Worm (Caenorhabditis elegans) whole organism, L4 larva: ENCODE measurements around the gene ugt-15.
A peak's percentile ranks its signal among the peaks of the same experiment; 100 is the strongest.

Experiments used
- F26F4.8 ChIP-seq: fragments of 200-800 bp; sonication (Bioruptor generic); conservative IDR thresholded peaks from 2 replicates; pipeline ENCODE4 v1.3.6; 2022; ENCODE audit warnings: missing genetic modification characterization, missing compliant biosample characterization
- F37D6.2 ChIP-seq: sonication (generic microtip); optimal IDR thresholded peaks from 2 replicates; lab custom pipeline; 2016; ENCODE audit warnings: mild to moderate bottlenecking, missing genetic modification characterization, missing compliant biosample characterization
- T26A8.4 ChIP-seq: fragments of 200-800 bp; sonication (Bioruptor generic); IDR thresholded peaks from 2 replicates; pipeline ENCODE4 v1.3.6; 2022; ENCODE audit warnings: missing genetic modification characterization, missing compliant biosample characterization
- Y48G9A.11 ChIP-seq: fragments of 200-800 bp; sonication (Bioruptor generic); IDR thresholded peaks from 2 replicates; pipeline ENCODE4 v1.3.6; 2022; ENCODE audit warnings: missing genetic modification reagents, missing genetic modification characterization, missing compliant biosample characterization
- Y5F2A.4 ChIP-seq: fragments of 200-800 bp; sonication (Bioruptor generic); optimal IDR thresholded peaks from 2 replicates; lab custom pipeline; 2018; ENCODE audit warnings: mild to moderate bottlenecking, missing genetic modification characterization, missing compliant biosample characterization
- Y75B8A.6 ChIP-seq: fragments of 200-800 bp; sonication (Bioruptor generic); IDR thresholded peaks from 2 replicates; pipeline ENCODE4 v1.3.6; 2022; ENCODE audit warnings: missing genetic modification reagents, missing genetic modification characterization, missing compliant biosample characterization
- ZK337.2 ChIP-seq: fragments of 200-800 bp; sonication (Bioruptor generic); IDR thresholded peaks from 2 replicates; pipeline ENCODE4 v1.3.6; 2022; ENCODE audit warnings: missing genetic modification reagents, missing genetic modification characterization, missing compliant biosample characterization
- ZK546.5 ChIP-seq, 2 experiments: sonication (generic microtip); optimal IDR thresholded peaks; 2 replicates each; lab custom pipeline; 2017; ENCODE audit warnings: missing biosample characterization in 2 of 2, missing genetic modification characterization in 2 of 2
- aha-1 ChIP-seq: fragments of 150-350 bp; peaks from one replicate; lab custom pipeline; 2014; ENCODE audit warnings: missing biosample characterization, missing genetic modification characterization
- aly-2 ChIP-seq: sonication (generic microtip); optimal IDR thresholded peaks from 2 replicates; lab custom pipeline; 2018; ENCODE audit warnings: missing biosample characterization, missing genetic modification characterization
- arid-1 ChIP-seq: fragments of 200-800 bp; sonication (Bioruptor generic); conservative IDR thresholded peaks from 2 replicates; pipeline ENCODE4 v1.3.6; 2022; ENCODE audit warnings: missing genetic modification reagents, missing genetic modification characterization, missing compliant biosample characterization
- ceh-28 ChIP-seq: fragments of 150-350 bp; optimal IDR thresholded peaks from 2 replicates; lab custom pipeline; 2014; ENCODE audit warnings: missing biosample characterization, missing genetic modification reagents, missing genetic modification characterization
- ceh-32 ChIP-seq: sonication (generic microtip); optimal IDR thresholded peaks from 2 replicates; lab custom pipeline; 2016; ENCODE audit warnings: mild to moderate bottlenecking, missing genetic modification characterization, missing compliant biosample characterization; ENCODE audit not compliant: poor library complexity
- ceh-82 ChIP-seq: sonication (generic microtip); optimal IDR thresholded peaks from 2 replicates; lab custom pipeline; 2017; ENCODE audit warnings: missing biosample characterization, missing genetic modification characterization
- ctbp-1 ChIP-seq: fragments of 200-800 bp; sonication (Bioruptor generic); IDR thresholded peaks from 2 replicates; pipeline ENCODE4 v1.3.6; 2022; ENCODE audit warnings: missing genetic modification reagents, missing genetic modification characterization, missing compliant biosample characterization
- daf-12 ChIP-seq: fragments of 150-350 bp; optimal IDR thresholded peaks from 2 replicates; lab custom pipeline; 2014; ENCODE audit warnings: missing biosample characterization, missing genetic modification reagents, missing genetic modification characterization
- daf-19 ChIP-seq: fragments of 200-800 bp; sonication (Bioruptor generic); conservative IDR thresholded peaks from 2 replicates; pipeline ENCODE4 v1.3.6; 2022; ENCODE audit warnings: missing genetic modification characterization, missing compliant biosample characterization
- daf-8 ChIP-seq: fragments of 200-800 bp; sonication (Bioruptor generic); IDR thresholded peaks from 2 replicates; pipeline ENCODE4 v1.3.6; 2022; ENCODE audit warnings: missing genetic modification characterization, missing compliant biosample characterization
- dmd-8 ChIP-seq: fragments of 200-800 bp; sonication (Bioruptor generic); IDR thresholded peaks from 2 replicates; pipeline ENCODE4 v1.3.6; 2022; ENCODE audit warnings: missing genetic modification characterization, missing compliant biosample characterization
- dmd-9 ChIP-seq: fragments of 200-800 bp; sonication (Bioruptor generic); IDR thresholded peaks from 2 replicates; pipeline ENCODE4 v1.3.6; 2022; ENCODE audit warnings: missing genetic modification reagents, missing genetic modification characterization, missing compliant biosample characterization
- duxl-1 ChIP-seq: sonication (generic microtip); optimal IDR thresholded peaks from 2 replicates; lab custom pipeline; 2016; ENCODE audit warnings: mild to moderate bottlenecking, missing genetic modification characterization, moderate library complexity, missing compliant biosample characterization; ENCODE audit not compliant: poor library complexity
- fkh-10 ChIP-seq: fragments of 150-350 bp; optimal IDR thresholded peaks from 2 replicates; lab custom pipeline; 2014; ENCODE audit warnings: missing biosample characterization, missing genetic modification reagents, missing genetic modification characterization
- fos-1 ChIP-seq: fragments of 150-350 bp; optimal IDR thresholded peaks from 2 replicates; lab custom pipeline; 2014; ENCODE audit warnings: missing biosample characterization, missing genetic modification characterization
- hlh-11 ChIP-seq: fragments of 200-800 bp; sonication (Bioruptor generic); optimal IDR thresholded peaks from 2 replicates; lab custom pipeline; 2018; ENCODE audit warnings: mild to moderate bottlenecking, missing genetic modification characterization, missing compliant biosample characterization
- hlh-30 ChIP-seq: sonication (generic microtip); optimal IDR thresholded peaks from 2 replicates; lab custom pipeline; 2017; ENCODE audit warnings: antibody characterized with exemption, mild to moderate bottlenecking, missing genetic modification characterization, missing compliant biosample characterization; ENCODE audit not compliant: insufficient read depth
- jun-1 ChIP-seq: fragments of 150-350 bp; optimal IDR thresholded peaks from 2 replicates; lab custom pipeline; 2014; ENCODE audit warnings: missing biosample characterization, missing genetic modification reagents, missing genetic modification characterization
- lin-1 ChIP-seq: fragments of 200-800 bp; sonication (Bioruptor generic); IDR thresholded peaks from 2 replicates; pipeline ENCODE4 v1.3.6; 2022; ENCODE audit warnings: missing genetic modification reagents, missing genetic modification characterization, missing compliant biosample characterization
- lin-13 ChIP-seq: fragments of 150-350 bp; optimal IDR thresholded peaks from 2 replicates; lab custom pipeline; 2014; ENCODE audit warnings: missing biosample characterization, missing genetic modification reagents, missing genetic modification characterization
- lin-29 ChIP-seq: fragments of 200-800 bp; sonication (Bioruptor generic); IDR thresholded peaks from 2 replicates; pipeline ENCODE4 v1.3.6; 2022; ENCODE audit warnings: missing genetic modification reagents, missing genetic modification characterization, missing compliant biosample characterization
- lin-38 ChIP-seq: fragments of 200-800 bp; sonication (Bioruptor generic); IDR thresholded peaks from 2 replicates; pipeline ENCODE4 v1.3.6; 2022; ENCODE audit warnings: missing genetic modification reagents, missing genetic modification characterization, missing compliant biosample characterization
- lin-39 ChIP-seq: fragments of 150-350 bp; optimal IDR thresholded peaks from 2 replicates; lab custom pipeline; 2014; ENCODE audit warnings: missing biosample characterization, missing genetic modification reagents, missing genetic modification characterization
- mdt-29 ChIP-seq: fragments of 200-800 bp; sonication (Bioruptor generic); IDR thresholded peaks from 2 replicates; pipeline ENCODE4 v1.3.6; 2022; ENCODE audit warnings: missing genetic modification reagents, missing genetic modification characterization, missing compliant biosample characterization
- mep-1 ChIP-seq: fragments of 150-350 bp; sonication (generic microtip); optimal IDR thresholded peaks from 3 replicates; lab custom pipeline; 2014; ENCODE audit warnings: missing biosample characterization, missing genetic modification characterization
- nhr-102 ChIP-seq: sonication (generic microtip); optimal IDR thresholded peaks from 2 replicates; lab custom pipeline; 2016; ENCODE audit warnings: mild to moderate bottlenecking, missing genetic modification characterization, moderate library complexity, missing compliant biosample characterization
- nhr-11 ChIP-seq: fragments of 150-350 bp; optimal IDR thresholded peaks from 2 replicates; lab custom pipeline; 2014; ENCODE audit warnings: missing biosample characterization, missing genetic modification characterization
- nhr-111 ChIP-seq: fragments of 200-800 bp; sonication (Bioruptor generic); optimal IDR thresholded peaks from 2 replicates; lab custom pipeline; 2018; ENCODE audit warnings: mild to moderate bottlenecking, missing genetic modification characterization, missing compliant biosample characterization
- nhr-237 ChIP-seq: sonication (generic microtip); optimal IDR thresholded peaks from 2 replicates; lab custom pipeline; 2017; ENCODE audit warnings: missing biosample characterization, missing genetic modification characterization
- nhr-25 ChIP-seq: sonication (generic microtip); optimal IDR thresholded peaks from 2 replicates; lab custom pipeline; 2017; ENCODE audit warnings: missing genetic modification characterization, mild to moderate bottlenecking, missing compliant biosample characterization, antibody characterized with exemption, moderate library complexity, borderline replicate concordance; ENCODE audit not compliant: insufficient read depth
- nhr-48 ChIP-seq: sonication (generic microtip); optimal IDR thresholded peaks from 2 replicates; lab custom pipeline; 2016; ENCODE audit warnings: mild to moderate bottlenecking, missing genetic modification characterization, missing compliant biosample characterization
- nhr-6 ChIP-seq: fragments of 150-350 bp; optimal IDR thresholded peaks from 2 replicates; lab custom pipeline; 2014; ENCODE audit warnings: missing biosample characterization, missing genetic modification characterization
- pqm-1 ChIP-seq: sonication (generic microtip); optimal IDR thresholded peaks from 2 replicates; lab custom pipeline; 2017; ENCODE audit warnings: missing biosample characterization, missing genetic modification characterization
- rbr-2 ChIP-seq: sonication (generic microtip); optimal IDR thresholded peaks from 2 replicates; lab custom pipeline; 2016; ENCODE audit warnings: missing genotype, missing genetic modification characterization, missing compliant biosample characterization
- sdz-12 ChIP-seq: fragments of 200-800 bp; sonication (Bioruptor generic); optimal IDR thresholded peaks from 2 replicates; lab custom pipeline; 2018; ENCODE audit warnings: mild to moderate bottlenecking, missing genetic modification characterization, missing compliant biosample characterization
- set-16 ChIP-seq: fragments of 200-800 bp; sonication (Bioruptor generic); IDR thresholded peaks from 2 replicates; pipeline ENCODE4 v1.3.6; 2022; ENCODE audit warnings: missing genetic modification reagents, missing genetic modification characterization, missing compliant biosample characterization
- snpc-4 ChIP-seq: fragments of 150-350 bp; optimal IDR thresholded peaks from 2 replicates; lab custom pipeline; 2014; ENCODE audit warnings: missing biosample characterization, missing genetic modification characterization
- spr-1 ChIP-seq: sonication (generic microtip); optimal IDR thresholded peaks from 2 replicates; lab custom pipeline; 2016; ENCODE audit warnings: mild to moderate bottlenecking, missing genetic modification characterization, missing compliant biosample characterization
- tra-1 ChIP-seq: fragments of 200-800 bp; sonication (Bioruptor generic); IDR thresholded peaks from 2 replicates; pipeline ENCODE4 v1.3.6; 2022; ENCODE audit warnings: missing genetic modification reagents, missing genetic modification characterization, missing compliant biosample characterization
- unc-130 ChIP-seq: sonication (generic microtip); optimal IDR thresholded peaks from 2 replicates; lab custom pipeline; 2016; ENCODE audit warnings: missing genetic modification reagents, missing genetic modification characterization, missing compliant biosample characterization
- unc-39 ChIP-seq: sonication (generic microtip); optimal IDR thresholded peaks from 2 replicates; lab custom pipeline; 2017; ENCODE audit warnings: missing biosample characterization, missing genetic modification characterization
- zag-1 ChIP-seq: fragments of 150-350 bp; optimal IDR thresholded peaks from 2 replicates; lab custom pipeline; 2014; ENCODE audit warnings: missing biosample characterization, missing genetic modification characterization
- zfp-3 ChIP-seq: fragments of 200-800 bp; sonication (Bioruptor generic); conservative IDR thresholded peaks from 2 replicates; pipeline ENCODE4 v1.3.6; 2022; ENCODE audit warnings: missing genetic modification reagents, missing genetic modification characterization, missing compliant biosample characterization
- zip-11 ChIP-seq: fragments of 200-800 bp; sonication (Bioruptor generic); IDR thresholded peaks from 2 replicates; pipeline ENCODE4 v1.3.6; 2022; ENCODE audit warnings: missing genetic modification characterization, missing compliant biosample characterization
- ztf-11 ChIP-seq: fragments of 150-350 bp; optimal IDR thresholded peaks from 2 replicates; lab custom pipeline; 2014; ENCODE audit warnings: missing biosample characterization, missing genetic modification characterization

Gene ugt-15

DNA sequence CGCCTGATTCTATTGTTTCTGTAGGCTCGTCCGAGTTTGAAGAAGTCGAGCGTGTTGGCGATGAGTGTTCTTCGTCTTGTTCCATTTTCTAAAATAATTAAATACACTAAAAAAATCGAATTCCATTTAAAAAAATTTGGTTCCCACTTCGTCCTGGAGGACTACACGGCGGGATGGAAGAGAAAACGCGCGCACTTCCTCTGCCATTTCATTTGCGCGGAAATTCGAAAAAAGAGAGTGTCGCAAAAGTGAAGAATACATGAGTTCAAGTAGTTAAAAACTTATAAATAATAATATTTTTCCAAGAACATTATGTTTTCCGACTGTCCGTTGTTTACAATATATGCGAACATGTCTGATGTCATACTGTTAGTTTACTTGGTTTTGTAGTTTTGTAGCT is 42.6 kb downstream of the ugt-15 start, which contains the start of gene T07F10.3 (continued):
- TF ChIP-seq zip-11 (GFP tag; lab: Robert Waterston, UW) (no peak), daf-12 (tag; lab: Kevin White, UChicago) (no peak), nhr-6 (tag; lab: Kevin White, UChicago) (peak; percentile 97), mdt-29 (peak; percentile 71), nhr-237 (tag; lab: Kevin White, UChicago) (no peak), dmd-8 (GFP tag; lab: Robert Waterston, UW) (no peak), nhr-48 (peak; percentile 51), ztf-11 (tag; lab: Kevin White, UChicago) (no peak), spr-1 (tag; lab: Kevin White, UChicago) (peak; percentile 69), pqm-1 (no peak), set-16 (GFP tag; lab: Robert Waterston, UW) (no peak), aha-1 (tag; lab: Kevin White, UChicago) (no peak), Y48G9A.11 (GFP tag; lab: Robert Waterston, UW) (peak; percentile 88), duxl-1 (tag; lab: Kevin White, UChicago) (peak; percentile 87), lin-38 (peak; percentile 81), F26F4.8 (GFP tag; lab: Robert Waterston, UW) (no peak), daf-8 (no peak), fkh-10 (GFP tag; lab: Kevin White, UChicago) (no peak), zag-1 (tag; lab: Kevin White, UChicago) (no peak), zfp-3 (GFP tag; lab: Robert Waterston, UW) (peak; percentile 81; the same call in 1 of the 2 replicates), snpc-4 (tag; lab: Kevin White, UChicago) (no peak), lin-1 (GFP tag; lab: Robert Waterston, UW) (0 out of 2 replicates have a peak, but pooled peaks have one; percentile 56), mep-1 (no peak), Y75B8A.6 (no peak), ZK546.5 (tag; optimal IDR thresholded peaks at IDR 0.05; lab: Kevin White, UChicago) (no peak), nhr-11 (tag; lab: Kevin White, UChicago) (peak; percentile 47), unc-39 (tag; lab: Kevin White, UChicago) (no peak), nhr-25 (tag; lab: Kevin White, UChicago) (no peak), hlh-11 (tag; lab: Kevin White, UChicago) (peak; percentile 64), aly-2 (tag; lab: Kevin White, UChicago) (no peak), dmd-9 (GFP tag; lab: Robert Waterston, UW) (peak; percentile 93), sdz-12 (GFP tag; lab: Kevin White, UChicago) (peak; percentile 77), lin-13 (GFP tag; lab: Kevin White, UChicago) (no peak), daf-19 (GFP tag; lab: Robert Waterston, UW) (no peak), hlh-30 (tag; lab: Kevin White, UChicago) (no peak), ctbp-1 (GFP tag; lab: Robert Waterston, UW) (no peak; the same call in 1 of the 2 replicates), fos-1 (tag; lab: Kevin White, UChicago) (no peak), tra-1 (GFP tag; lab: Robert Waterston, UW) (peak; percentile 70; the same call in 1 of the 2 replicates), Y5F2A.4 (no peak), ceh-28 (tag; lab: Kevin White, UChicago) (no peak), lin-39 (tag; lab: Kevin White, UChicago) (no peak), arid-1 (GFP tag; lab: Robert Waterston, UW) (peak; percentile 58), lin-29 (GFP tag; lab: Robert Waterston, UW) (no peak), rbr-2 (tag; lab: Kevin White, UChicago) (peak; percentile 69), nhr-111 (GFP tag; lab: Kevin White, UChicago) (no peak), jun-1 (tag; lab: Kevin White, UChicago) (no peak), F37D6.2 (tag; lab: Kevin White, UChicago) (peak; percentile 47), nhr-102 (tag; lab: Kevin White, UChicago) (peak; percentile 79), ceh-82 (tag; lab: Kevin White, UChicago) (no peak), unc-130 (GFP tag; lab: Kevin White, UChicago) (peak; percentile 93), ZK337.2 (GFP tag; lab: Robert Waterston, UW) (peak; percentile 97), ceh-32 (tag; lab: Kevin White, UChicago) (no peak), T26A8.4 (peak; percentile 80)
